Worm (Caenorhabditis elegans) whole organism, dauer: Measurements from ENCODE around the gene agt-1.

Experiments used
- unc-62 ChIP-seq: sonication (generic microtip); optimal IDR thresholded peaks from 2 replicates; lab custom pipeline; 2017; ENCODE audit warnings: missing biosample characterization, missing genetic modification reagents, missing genetic modification characterization

agt-1 gene

ce11 chrIV:13386043-13386442, 16.8 kb upstream of the agt-1 start, which contains the start of the genes Y62E10A.20, Y62E10A.23 and mdt-9:
Y62E10A.20 (minus strand) TSS chrIV:13386091.
Y62E10A.23 (plus strand) TSS chrIV:13386324.
mdt-9 (plus strand) TSS chrIV:13386380.
- TF ChIP-seq unc-62: no peak

ce11 chrIV:13383763-13384436, 14.7 kb upstream of the agt-1 start, which contains the start of gene rab-19:
rab-19 (minus strand) TSS chrIV:13384386.
- no peak for TF ChIP-seq unc-62

- no peak for TF ChIP-seq unc-62
These were observed 12.6 kb upstream of the agt-1 start, which contains the start of gene emc-3 for ce11 chrIV:13381823-13382222. emc-3 (minus strand) TSS chrIV:13381923.

- no peak for TF ChIP-seq unc-62
These were observed 11.3 kb upstream of the agt-1 start for ce11 chrIV:13380506-13380905.

ce11 chrIV:13377716-13378115, 8.5 kb upstream of the agt-1 start, which contains the start of gene mau-8:
mau-8 (plus strand) TSS chrIV:13378016.
- TF ChIP-seq unc-62: no peak

ce11 chrIV:13374918-13375317, 5.7 kb upstream of the agt-1 start:
- no peak for TF ChIP-seq unc-62

- TF ChIP-seq unc-62: no peak
These were observed 2.5 kb upstream of the agt-1 start, which contains the start of gene Y62E10A.6 for ce11 chrIV:13371699-13372098. Y62E10A.6 (plus strand) TSS chrIV:13371999.

ce11 chrIV:13370235-13370739, 1.1 kb upstream of the agt-1 start, which contains the start of the genes rla-2, popl-7 and Y62E10A.24:
rla-2 (minus strand) TSS chrIV:13370285.
popl-7 (plus strand) TSS chrIV:13370689.
Y62E10A.24 (plus strand) TSS chrIV:13370710.
- TF ChIP-seq unc-62: no peak

ce11 chrIV:13364869-13365268, 4.3 kb downstream of the agt-1 start, which contains the start of gene srsx-25:
srsx-25 (plus strand) TSS chrIV:13365169.
- no peak for TF ChIP-seq unc-62

- TF ChIP-seq unc-62: no peak
These were observed 9.1 kb downstream of the agt-1 start, which contains the start of gene Y62E10A.3 for ce11 chrIV:13360144-13360543. Y62E10A.3 (minus strand) TSS chrIV:13360244.

- TF ChIP-seq unc-62: no peak
These were observed 10.7 kb downstream of the agt-1 start, which contains the start of gene W02A2.8 for ce11 chrIV:13358488-13358887. W02A2.8 (minus strand) TSS chrIV:13358588.

ce11 chrIV:13356005-13356404, 13.2 kb downstream of the agt-1 start:
- TF ChIP-seq unc-62: no peak

- TF ChIP-seq unc-62: no peak
These were observed 15.2 kb downstream of the agt-1 start for ce11 chrIV:13354044-13354443.

- TF ChIP-seq unc-62: no peak
These were observed 16.0 kb downstream of the agt-1 start, which contains the start of the genes rec-8 and mex-5 for ce11 chrIV:13353143-13353773. rec-8 (minus strand) TSS chrIV:13353193. mex-5 (plus strand) TSS chrIV:13353723.

- TF ChIP-seq unc-62: no peak
These were observed 20.6 kb downstream of the agt-1 start, which contains the start of gene W02A2.12 for ce11 chrIV:13348592-13348991. W02A2.12 (minus strand) TSS chrIV:13348831.

ce11 chrIV:13347232-13347715, 21.9 kb downstream of the agt-1 start, which contains the start of gene W02A2.9:
W02A2.9 (plus strand) TSS chrIV:13347665.
- TF ChIP-seq unc-62: no peak

- no peak for TF ChIP-seq unc-62
These were observed 23.1 kb downstream of the agt-1 start for ce11 chrIV:13346078-13346477.
